Worm (Caenorhabditis elegans) whole organism, L1 larva: ENCODE data around the gene F42C5.4.

Source experiments
- C04F5.9 ChIP-seq: sonication (generic microtip); optimal IDR thresholded peaks from 2 replicates; lab custom pipeline; 2016; ENCODE audit warnings: missing genetic modification characterization, missing compliant biosample characterization
- F16B12.6 ChIP-seq: fragments of 150-350 bp; optimal IDR thresholded peaks from 2 replicates; lab custom pipeline; 2014; ENCODE audit warnings: missing biosample characterization, missing genetic modification characterization
- ama-1 ChIP-seq: fragments of 150-350 bp; optimal IDR thresholded peaks from 2 replicates; lab custom pipeline; 2014
- blmp-1 ChIP-seq: fragments of 150-350 bp; optimal IDR thresholded peaks from 2 replicates; lab custom pipeline; 2014; ENCODE audit warnings: missing biosample characterization, missing genetic modification characterization
- ceh-63 ChIP-seq: fragments of 200-800 bp; sonication (Bioruptor generic); optimal IDR thresholded peaks from 2 replicates; lab custom pipeline; 2018; ENCODE audit warnings: mild to moderate bottlenecking, missing genetic modification characterization, missing compliant biosample characterization
- ceh-8 ChIP-seq: fragments of 200-800 bp; sonication (Bioruptor generic); optimal IDR thresholded peaks from 2 replicates; lab custom pipeline; 2018; ENCODE audit warnings: mild to moderate bottlenecking, missing genetic modification characterization, moderate library complexity, missing compliant biosample characterization
- ceh-88 ChIP-seq: fragments of 200-800 bp; sonication (Bioruptor generic); IDR thresholded peaks from 2 replicates; pipeline ENCODE4 v1.3.6; 2022; ENCODE audit warnings: missing genetic modification characterization, missing compliant biosample characterization
- dsc-1 ChIP-seq: sonication (generic microtip); optimal IDR thresholded peaks from 2 replicates; lab custom pipeline; 2016; ENCODE audit warnings: mild to moderate bottlenecking, missing genetic modification characterization, missing compliant biosample characterization
- efl-1 ChIP-seq, 4 experiments: fragments of 150-350 bp; optimal IDR thresholded peaks in 3 of 4; peaks in 1 of 4; 1 replicate in 1 of 4; 2 replicates in 3 of 4; lab custom pipeline; 2014; ENCODE audit warnings: missing biosample characterization in 2 of 4, missing genetic modification characterization in 2 of 4, missing genetic modification reagents in 2 of 4
- efl-3 ChIP-seq: fragments of 200-800 bp; sonication (Bioruptor generic); optimal IDR thresholded peaks from 2 replicates; lab custom pipeline; 2018; ENCODE audit warnings: mild to moderate bottlenecking, missing genetic modification characterization, missing compliant biosample characterization
- fkh-10 ChIP-seq: sonication (generic microtip); optimal IDR thresholded peaks from 2 replicates; lab custom pipeline; 2017; ENCODE audit warnings: missing biosample characterization, missing genetic modification reagents, missing genetic modification characterization
- hlh-17 ChIP-seq: fragments of 200-800 bp; sonication (Bioruptor generic); optimal IDR thresholded peaks from 2 replicates; lab custom pipeline; 2018; ENCODE audit warnings: missing genetic modification characterization, mild to moderate bottlenecking, missing compliant biosample characterization, moderate library complexity, borderline replicate concordance
- hlh-4 ChIP-seq: sonication (generic microtip); optimal IDR thresholded peaks from 2 replicates; lab custom pipeline; 2016; ENCODE audit warnings: mild to moderate bottlenecking, missing genetic modification characterization, missing compliant biosample characterization
- irx-1 ChIP-seq: sonication (generic microtip); optimal IDR thresholded peaks from 2 replicates; lab custom pipeline; 2016; ENCODE audit warnings: missing genetic modification characterization, missing compliant biosample characterization
- isw-1 ChIP-seq: fragments of 200-800 bp; sonication (Bioruptor generic); IDR thresholded peaks from 2 replicates; pipeline ENCODE4 v1.3.6; 2022; ENCODE audit warnings: missing genetic modification characterization, missing compliant biosample characterization
- jun-1 ChIP-seq: fragments of 150-350 bp; optimal IDR thresholded peaks from 2 replicates; lab custom pipeline; 2014; ENCODE audit warnings: missing biosample characterization, missing genetic modification reagents, missing genetic modification characterization
- lin-14 ChIP-seq: fragments of 200-800 bp; sonication (Bioruptor generic); optimal IDR thresholded peaks from 2 replicates; lab custom pipeline; 2018; ENCODE audit warnings: mild to moderate bottlenecking, missing genetic modification characterization, moderate library complexity, missing compliant biosample characterization
- lin-15B ChIP-seq: fragments of 150-350 bp; sonication (generic microtip); optimal IDR thresholded peaks from 3 replicates; lab custom pipeline; 2014; ENCODE audit warnings: missing biosample characterization, missing genetic modification characterization
- lin-35 ChIP-seq, 2 experiments: fragments of 150-350 bp; optimal IDR thresholded peaks; 2 replicates each; lab custom pipeline; 2014; ENCODE audit warnings: missing biosample characterization in 2 of 2, missing genetic modification characterization in 2 of 2, missing genetic modification reagents in 2 of 2
- lin-39 ChIP-seq: fragments of 150-350 bp; optimal IDR thresholded peaks from 2 replicates; lab custom pipeline; 2014; ENCODE audit warnings: missing biosample characterization, missing genetic modification reagents, missing genetic modification characterization
- lir-3 ChIP-seq: sonication (generic microtip); optimal IDR thresholded peaks from 2 replicates; lab custom pipeline; 2016; ENCODE audit warnings: mild to moderate bottlenecking, missing genetic modification characterization, moderate library complexity, missing compliant biosample characterization; ENCODE audit not compliant: poor library complexity
- mep-1 ChIP-seq: fragments of 150-350 bp; optimal IDR thresholded peaks from 2 replicates; lab custom pipeline; 2014; ENCODE audit warnings: missing biosample characterization, missing genetic modification characterization
- nhr-11 ChIP-seq: fragments of 150-350 bp; optimal IDR thresholded peaks from 2 replicates; lab custom pipeline; 2014; ENCODE audit warnings: missing biosample characterization, missing genetic modification characterization
- nhr-12 ChIP-seq: sonication (generic microtip); optimal IDR thresholded peaks from 2 replicates; lab custom pipeline; 2017; ENCODE audit warnings: missing biosample characterization, missing genetic modification characterization
- nhr-20 ChIP-seq: sonication (generic microtip); optimal IDR thresholded peaks from 2 replicates; lab custom pipeline; 2016; ENCODE audit warnings: mild to moderate bottlenecking, missing genetic modification characterization, missing compliant biosample characterization
- nhr-71 ChIP-seq: sonication (generic microtip); optimal IDR thresholded peaks from 2 replicates; lab custom pipeline; 2016; ENCODE audit warnings: mild to moderate bottlenecking, missing genetic modification characterization, moderate library complexity, missing compliant biosample characterization
- nhr-76 ChIP-seq: sonication (generic microtip); optimal IDR thresholded peaks from 2 replicates; lab custom pipeline; 2017; ENCODE audit warnings: missing biosample characterization, missing genetic modification characterization
- nhr-77 ChIP-seq: fragments of 150-350 bp; optimal IDR thresholded peaks from 2 replicates; lab custom pipeline; 2014; ENCODE audit warnings: missing biosample characterization, missing genetic modification characterization
- nhr-84 ChIP-seq: sonication (generic microtip); optimal IDR thresholded peaks from 2 replicates; lab custom pipeline; 2017; ENCODE audit warnings: missing biosample characterization, missing genetic modification characterization
- nhr-85 ChIP-seq: sonication (generic microtip); peaks from one replicate; lab custom pipeline; 2016; ENCODE audit warnings: missing genetic modification characterization, inconsistent platforms, missing compliant biosample characterization
- nhr-90 ChIP-seq: sonication (generic microtip); optimal IDR thresholded peaks from 2 replicates; lab custom pipeline; 2016; ENCODE audit warnings: mild to moderate bottlenecking, missing genetic modification characterization, missing compliant biosample characterization; ENCODE audit not compliant: poor library complexity
- pqm-1 ChIP-seq: sonication (generic microtip); optimal IDR thresholded peaks from 3 replicates; lab custom pipeline; 2017; ENCODE audit warnings: missing biosample characterization, missing genetic modification characterization
- rnt-1 ChIP-seq: sonication (generic microtip); optimal IDR thresholded peaks from 2 replicates; lab custom pipeline; 2016; ENCODE audit warnings: mild to moderate bottlenecking, missing genetic modification characterization, moderate library complexity, missing compliant biosample characterization
- snu-23 ChIP-seq: sonication (generic microtip); optimal IDR thresholded peaks from 2 replicates; lab custom pipeline; 2016; ENCODE audit warnings: missing genetic modification characterization, missing compliant biosample characterization
- sup-37 ChIP-seq: fragments of 200-800 bp; sonication (Bioruptor generic); optimal IDR thresholded peaks from 2 replicates; lab custom pipeline; 2018; ENCODE audit warnings: mild to moderate bottlenecking, missing genetic modification characterization, missing compliant biosample characterization
- tlp-1 ChIP-seq: fragments of 150-350 bp; optimal IDR thresholded peaks from 2 replicates; lab custom pipeline; 2014; ENCODE audit warnings: missing biosample characterization, missing genetic modification characterization
- unc-130 ChIP-seq: fragments of 150-350 bp; optimal IDR thresholded peaks from 2 replicates; lab custom pipeline; 2017; ENCODE audit warnings: missing biosample characterization, missing genetic modification characterization, inconsistent platforms
- unc-62 ChIP-seq: fragments of 150-350 bp; optimal IDR thresholded peaks from 2 replicates; lab custom pipeline; 2014; ENCODE audit warnings: missing biosample characterization, missing genetic modification reagents, missing genetic modification characterization
- unc-98 ChIP-seq: fragments of 200-800 bp; sonication (Bioruptor generic); IDR thresholded peaks from 2 replicates; pipeline ENCODE4 v1.3.6; 2022; ENCODE audit warnings: missing genetic modification characterization, missing compliant biosample characterization
- vab-15 ChIP-seq: sonication (generic microtip); optimal IDR thresholded peaks from 2 replicates; lab custom pipeline; 2017; ENCODE audit warnings: missing genotype, mild to moderate bottlenecking, missing genetic modification characterization, missing compliant biosample characterization
- xbp-1 ChIP-seq: sonication (generic microtip); optimal IDR thresholded peaks from 2 replicates; lab custom pipeline; 2016; ENCODE audit warnings: missing genetic modification characterization, missing compliant biosample characterization
- zag-1 ChIP-seq: fragments of 150-350 bp; optimal IDR thresholded peaks from 2 replicates; lab custom pipeline; 2014; ENCODE audit warnings: missing biosample characterization, missing genetic modification characterization
- ztf-4 ChIP-seq: fragments of 150-350 bp; optimal IDR thresholded peaks from 2 replicates; lab custom pipeline; 2014; ENCODE audit warnings: missing biosample characterization, missing genetic modification characterization

Gene F42C5.4

ce11 chrIV:7313397-7313910 is 21.5 kb upstream of the F42C5.4 start, which contains the start of gene rps-8:
Gene rps-8, minus strand, starts transcription at chrIV:7313860.
- TF ChIP-seq efl-1 (optimal IDR thresholded peaks at IDR 0.05; lab: Kevin White, UChicago), result no peak
- TF ChIP-seq efl-1 (GFP tag; optimal IDR thresholded peaks at IDR 0.05 in 1 of 2; lab: Kevin White, UChicago), result peak in 1 of 2 experiments; percentile 4
- TF ChIP-seq ztf-4 (tag; lab: Kevin White, UChicago), result no peak
- TF ChIP-seq dsc-1, result peak; percentile 14

- TF ChIP-seq snu-23, result no peak
- TF ChIP-seq unc-98, result no peak
- TF ChIP-seq nhr-85 (tag; lab: Kevin White, UChicago), result peak; percentile 69
- no peak for TF ChIP-seq efl-1 (optimal IDR thresholded peaks at IDR 0.05; lab: Kevin White, UChicago)
- peak in 1 of 2 experiments; percentile 65 for TF ChIP-seq efl-1 (GFP tag; optimal IDR thresholded peaks at IDR 0.05 in 1 of 2; lab: Kevin White, UChicago)
- no peak for TF ChIP-seq efl-3 (GFP tag; lab: Kevin White, UChicago)
Observed at ce11 chrIV:7312620-7313194, 20.8 kb upstream of the F42C5.4 start.

- TF ChIP-seq mep-1 (tag; lab: Kevin White, UChicago) (no peak), lir-3 (tag; lab: Kevin White, UChicago) (no peak), isw-1 (GFP tag; lab: Robert Waterston, UW) (no peak), hlh-4 (tag; lab: Kevin White, UChicago) (no peak), jun-1 (tag; lab: Kevin White, UChicago) (no peak), nhr-90 (tag; lab: Kevin White, UChicago) (no peak), nhr-85 (tag; lab: Kevin White, UChicago) (peak; percentile 77), nhr-84 (tag; lab: Kevin White, UChicago) (no peak), ceh-88 (GFP tag; lab: Robert Waterston, UW) (no peak), lin-14 (GFP tag; lab: Kevin White, UChicago) (peak; percentile 0), unc-98 (no peak), nhr-77 (tag; lab: Kevin White, UChicago) (no peak), ama-1 (lab: Kevin White, UChicago) (peak; percentile 14), irx-1 (tag; lab: Kevin White, UChicago) (no peak)
Observed at ce11 chrIV:7310842-7311241, 18.9 kb upstream of the F42C5.4 start.

ce11 chrIV:7310410-7310809 is 18.5 kb upstream of the F42C5.4 start, which contains the start of gene grl-4:
Gene grl-4, minus strand, starts transcription at chrIV:7310760.
- no peak for TF ChIP-seq pqm-1 (tag; lab: Kevin White, UChicago)
- TF ChIP-seq efl-1 (optimal IDR thresholded peaks at IDR 0.05; lab: Kevin White, UChicago), result no peak
- TF ChIP-seq efl-1 (GFP tag; optimal IDR thresholded peaks at IDR 0.05 in 1 of 2; lab: Kevin White, UChicago), result peak in 1 of 2 experiments; percentile 53
- TF ChIP-seq lin-39 (tag; lab: Kevin White, UChicago), result no peak
- no peak for TF ChIP-seq ceh-63 (GFP tag; lab: Kevin White, UChicago)

DNA sequence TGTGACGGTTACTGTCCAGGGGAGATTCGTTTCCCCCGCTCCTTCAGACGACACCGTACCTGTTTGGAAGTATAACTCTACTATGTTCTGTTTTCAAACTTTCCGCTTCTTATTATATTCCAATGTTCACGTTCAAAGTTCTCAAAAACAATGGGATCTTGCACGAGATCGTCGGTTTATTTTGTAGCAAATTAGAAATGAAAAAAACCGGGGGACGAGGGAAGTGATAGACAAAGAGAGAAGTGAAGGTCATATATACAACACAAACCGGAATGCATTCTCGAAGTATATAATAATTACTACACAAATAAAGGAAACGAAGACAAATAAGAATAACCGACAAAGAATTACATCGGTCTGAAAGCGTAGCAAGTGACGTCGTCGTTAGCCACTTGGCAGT is 17.8 kb upstream of the F42C5.4 start:
- TF ChIP-seq lin-35 (GFP tag; optimal IDR thresholded peaks at IDR 0.05; lab: Kevin White, UChicago) (no peak), nhr-76 (tag; lab: Kevin White, UChicago) (no peak), sup-37 (GFP tag; lab: Kevin White, UChicago) (no peak), vab-15 (tag; lab: Kevin White, UChicago) (no peak), pqm-1 (tag; lab: Kevin White, UChicago) (no peak), unc-62 (GFP tag; lab: Kevin White, UChicago) (no peak), nhr-84 (tag; lab: Kevin White, UChicago) (no peak), tlp-1 (no peak), C04F5.9 (no peak), rnt-1 (tag; lab: Kevin White, UChicago) (no peak), zag-1 (tag; lab: Kevin White, UChicago) (no peak), ceh-8 (GFP tag; lab: Kevin White, UChicago) (no peak), unc-130 (tag; lab: Kevin White, UChicago) (no peak), nhr-85 (tag; lab: Kevin White, UChicago) (peak; percentile 76), xbp-1 (no peak), F16B12.6 (tag; lab: Kevin White, UChicago) (no peak), nhr-90 (tag; lab: Kevin White, UChicago) (no peak), nhr-11 (tag; lab: Kevin White, UChicago) (no peak), fkh-10 (GFP tag; lab: Kevin White, UChicago) (no peak), nhr-12 (tag; lab: Kevin White, UChicago) (no peak), snu-23 (peak; percentile 16), blmp-1 (no peak), nhr-71 (peak; percentile 15), hlh-17 (GFP tag; lab: Kevin White, UChicago) (no peak), lin-15B (tag; lab: Kevin White, UChicago) (no peak), nhr-20 (tag; lab: Kevin White, UChicago) (peak; percentile 11)
